Worm (Caenorhabditis elegans) whole organism, young adult: ENCODE results near the gene T23F11.11.

Source experiments
- C17E4.6 ChIP-seq: fragments of 200-800 bp; sonication (Bioruptor generic); IDR thresholded peaks from 2 replicates; pipeline ENCODE4 v1.3.6; 2022; ENCODE audit warnings: missing genetic modification reagents, missing genetic modification characterization, missing compliant biosample characterization
- F10E7.11 ChIP-seq: sonication (generic microtip); optimal IDR thresholded peaks from 2 replicates; lab custom pipeline; 2017; ENCODE audit warnings: mild to moderate bottlenecking, missing genetic modification characterization, moderate library complexity, missing compliant biosample characterization
- F49E8.2 ChIP-seq: sonication (generic microtip); optimal IDR thresholded peaks from 3 replicates; lab custom pipeline; 2017; ENCODE audit warnings: missing genetic modification characterization, mild to moderate bottlenecking, missing compliant biosample characterization, antibody characterized with exemption, moderate library complexity; ENCODE audit not compliant: insufficient read depth
- K11D2.4 ChIP-seq: fragments of 200-800 bp; sonication (Bioruptor generic); IDR thresholded peaks from 2 replicates; pipeline ENCODE4 v1.3.6; 2022; ENCODE audit warnings: missing genetic modification reagents, missing genetic modification characterization, missing compliant biosample characterization
- ZK185.1 ChIP-seq: sonication (generic microtip); optimal IDR thresholded peaks from 2 replicates; lab custom pipeline; 2016; ENCODE audit warnings: mild to moderate bottlenecking, missing genetic modification characterization, missing compliant biosample characterization; ENCODE audit not compliant: poor library complexity, severe bottlenecking

DNA sequence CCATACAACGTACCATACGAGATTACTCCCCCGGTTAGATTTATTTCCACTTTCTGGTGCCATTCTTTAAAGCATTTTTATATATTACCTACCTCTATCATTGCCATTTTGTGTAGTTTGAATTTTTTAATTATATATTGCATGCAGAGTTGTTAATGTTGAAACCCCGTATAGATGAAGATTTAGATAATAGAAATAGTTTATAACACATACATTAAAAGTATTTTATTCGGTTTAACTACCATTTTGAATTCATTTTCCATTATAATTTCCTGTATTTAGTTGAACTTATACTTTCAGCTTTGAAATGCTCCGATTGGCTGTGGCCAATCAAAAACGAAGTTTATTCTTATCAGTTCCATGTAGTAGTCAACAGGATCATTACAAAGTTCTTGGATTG lies 26.4 kb upstream of the T23F11.11 start, which contains the start of gene dnj-18:
- TF ChIP-seq F49E8.2 (no peak), ZK185.1 (tag; lab: Kevin White, UChicago) (no peak), F10E7.11 (tag; lab: Kevin White, UChicago) (no peak), K11D2.4 (no peak), C17E4.6 (GFP tag; lab: Robert Waterston, UW) (no peak)
